Fruit fly (Drosophila melanogaster) Kc167 (cell line): Measurements from ENCODE around the gene CG11600.

ENCODE experiments used
- h ChIP-seq: fragments of >200 bp; optimal IDR thresholded peaks from 3 replicates; lab custom pipeline; 2018; ENCODE audit warnings: missing external identifiers
- psq ChIP-seq: fragments of >200 bp; optimal IDR thresholded peaks from 2 replicates; lab custom pipeline; 2017; ENCODE audit warnings: missing external identifiers

DNA sequence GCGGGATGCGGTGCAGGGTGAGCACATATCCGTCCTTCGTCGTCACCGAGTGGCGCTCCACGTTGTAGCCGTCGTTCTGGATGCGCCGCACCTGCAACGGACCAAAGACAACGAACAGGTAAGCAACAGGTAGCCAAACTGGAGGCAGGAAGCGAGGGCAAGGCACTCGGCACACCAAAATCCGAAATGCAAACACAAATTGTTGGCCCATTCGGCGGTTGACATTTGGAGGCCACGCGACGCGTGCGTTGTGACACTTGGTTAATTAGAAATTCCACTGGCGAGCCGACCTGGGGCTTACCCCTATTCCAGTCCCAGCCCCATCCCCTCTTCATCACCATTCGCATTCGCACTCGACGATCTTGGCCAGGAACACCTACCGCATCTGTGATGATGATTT, 5.3 kb downstream of the CG11600 start:
- TF ChIP-seq psq (lab: Kevin White, UChicago) (no peak), h (no peak)
